Worm (Caenorhabditis elegans): ENCODE measurements around the gene delm-1.

delm-1 gene

DNA sequence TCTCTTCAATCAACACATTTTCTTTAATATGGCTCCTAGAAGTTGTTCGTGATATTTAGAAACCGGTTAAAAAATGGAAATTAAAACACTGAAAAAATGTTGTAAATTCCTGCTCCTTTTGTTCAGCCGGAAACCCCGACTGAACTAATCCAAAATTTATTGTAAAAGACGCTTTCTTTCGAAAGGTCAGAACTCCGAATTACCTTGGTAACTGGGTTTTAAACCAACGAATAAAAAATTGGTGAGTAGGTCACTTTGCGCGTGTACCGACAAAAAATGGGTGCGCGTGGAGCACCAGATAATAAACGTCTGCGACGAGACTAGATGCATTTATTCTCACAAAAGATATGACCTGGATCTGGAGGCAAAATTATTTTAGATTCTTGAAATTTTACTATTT lies 4.7 kb downstream of the delm-1 start (continued):
- TF ChIP-seq mxl-1 (tag; optimal IDR thresholded peaks at IDR 0.05) (no peak), tbp1 (GFP tag; optimal IDR thresholded peaks at IDR 0.05) (peak; percentile 72), lsl-1 (GFP tag; optimal IDR thresholded peaks at IDR 0.05) (peak; percentile 4), nhr-179 (tag; optimal IDR thresholded peaks at IDR 0.05) (no peak), F23B12.7 (tag; optimal IDR thresholded peaks at IDR 0.05; ENCODE audit: insufficient read depth) (no peak), F49E8.2 (tag; optimal IDR thresholded peaks at IDR 0.05; ENCODE audit: insufficient read depth) (peak; percentile 13), repo-1 (tag; optimal IDR thresholded peaks at IDR 0.05) (no peak), B0336.3 (GFP tag; IDR thresholded peaks at IDR 0.05) (no peak; the same call in 1 of the 2 replicates), bed-2 (GFP tag; IDR thresholded peaks at IDR 0.05) (no peak), snpc-3.4 (tag; optimal IDR thresholded peaks at IDR 0.05) (peak; percentile 14), hmg-20 (GFP tag; IDR thresholded peaks at IDR 0.05) (0 out of 2 replicates have a peak, but pooled peaks have one; percentile 32), K11D2.4 (GFP tag; IDR thresholded peaks at IDR 0.05) (no peak), D2030.7 (GFP tag; IDR thresholded peaks at IDR 0.05) (peak; percentile 50; the same call in 1 of the 2 replicates), him-1 (tag; optimal IDR thresholded peaks at IDR 0.05) (peak; percentile 1), hsf-1 (GFP tag; IDR thresholded peaks at IDR 0.05) (no peak), F33H1.4 (GFP tag; IDR thresholded peaks at IDR 0.05) (no peak), pbrm-1 (GFP tag; IDR thresholded peaks at IDR 0.05) (peak; percentile 61; the same call in 1 of the 2 replicates), ccch-3 (GFP tag; optimal IDR thresholded peaks at IDR 0.05) (no peak)

- TF ChIP-seq akir-1 (GFP tag; optimal IDR thresholded peaks at IDR 0.05) (no peak), mes-4 (tag; optimal IDR thresholded peaks at IDR 0.05) (no peak), hmg-1.2 (GFP tag; IDR thresholded peaks at IDR 0.05) (peak; percentile 50; the same call in 1 of the 2 replicates), Y56A3A.18 (GFP tag; IDR thresholded peaks at IDR 0.05) (no peak), lin-40 (tag; optimal IDR thresholded peaks at IDR 0.05) (peak; percentile 16), attf-6 (GFP tag; IDR thresholded peaks at IDR 0.05) (no peak), atf-7 (tag; optimal IDR thresholded peaks at IDR 0.05) (no peak), hsf-1 (GFP tag; IDR thresholded peaks at IDR 0.05) (no peak), Y79H2A.3 (GFP tag; conservative IDR thresholded peaks at IDR 0.05) (no peak), efl-1 (GFP tag; optimal IDR thresholded peaks at IDR 0.05) (no peak), mcd-1 (GFP tag; IDR thresholded peaks at IDR 0.05) (0 out of 2 replicates have a peak, but pooled peaks have one; percentile 20), attf-5 (GFP tag; optimal IDR thresholded peaks at IDR 0.05) (peak; percentile 8), ccch-3 (GFP tag; optimal IDR thresholded peaks at IDR 0.05) (no peak), dpff-1 (tag; optimal IDR thresholded peaks at IDR 0.05) (no peak)
These were observed 13.7 kb downstream of the delm-1 start for ce11 chrIV:9121545-9121944.

ce11 chrIV:9120220-9120619 lies 15.1 kb downstream of the delm-1 start:
- no peak for TF ChIP-seq nhr-179 (tag; optimal IDR thresholded peaks at IDR 0.05)
- no peak for TF ChIP-seq ets-4 (GFP tag; optimal IDR thresholded peaks at IDR 0.05)
- TF ChIP-seq rpc-1 (optimal IDR thresholded peaks at IDR 0.05), result no peak
- no peak for TF ChIP-seq rpc-1 (tag; optimal IDR thresholded peaks at IDR 0.05)
- no peak for TF ChIP-seq snpc-3.4 (tag; optimal IDR thresholded peaks at IDR 0.05)
- TF ChIP-seq T07F8.4 (tag; optimal IDR thresholded peaks at IDR 0.05), result no peak
- no peak for TF ChIP-seq nhr-80 (tag; optimal IDR thresholded peaks at IDR 0.05)
- no peak for TF ChIP-seq lsy-27 (tag; optimal IDR thresholded peaks at IDR 0.05; ENCODE audit: borderline replicate concordance, insufficient read depth)
- TF ChIP-seq madf-10 (tag; optimal IDR thresholded peaks at IDR 0.05), result no peak

Data from whole organism, young adult.